Worm (Caenorhabditis elegans) whole organism, midembryonic: Measurements from ENCODE around the gene F38B6.6.

Experiments
- T22C8.4 ChIP-seq: fragments of 200-800 bp; sonication (Bioruptor generic); IDR thresholded peaks from 2 replicates; pipeline ENCODE4 v1.3.6; 2022; ENCODE audit warnings: missing genetic modification characterization, missing compliant biosample characterization
- cog-1 ChIP-seq: sonication (generic microtip); optimal IDR thresholded peaks from 2 replicates; lab custom pipeline; 2016; ENCODE audit warnings: missing genetic modification characterization, missing compliant biosample characterization
- flt-1 ChIP-seq: fragments of 200-800 bp; sonication (Bioruptor generic); IDR thresholded peaks from 2 replicates; pipeline ENCODE4 v1.3.6; 2022; ENCODE audit warnings: missing genetic modification characterization, missing compliant biosample characterization
- klf-2 ChIP-seq: fragments of 200-800 bp; sonication (Bioruptor generic); conservative IDR thresholded peaks from 2 replicates; pipeline ENCODE4 v1.3.6; 2022; ENCODE audit warnings: missing genetic modification reagents, missing genetic modification characterization, missing compliant biosample characterization
- med-1 ChIP-seq: sonication (generic microtip); optimal IDR thresholded peaks from 2 replicates; lab custom pipeline; 2017; ENCODE audit warnings: missing genetic modification characterization, mild to moderate bottlenecking, missing compliant biosample characterization, antibody characterized with exemption, missing genetic modification reagents; ENCODE audit not compliant: insufficient read depth
- ref-1 ChIP-seq: fragments of 200-800 bp; sonication (Bioruptor generic); conservative IDR thresholded peaks from 2 replicates; pipeline ENCODE4 v1.3.6; 2022; ENCODE audit warnings: missing genetic modification reagents, missing genetic modification characterization, missing compliant biosample characterization
- tab-1 ChIP-seq: fragments of 200-800 bp; sonication (Bioruptor generic); IDR thresholded peaks from 2 replicates; pipeline ENCODE4 v1.3.6; 2022; ENCODE audit warnings: missing genetic modification characterization, missing compliant biosample characterization

DNA sequence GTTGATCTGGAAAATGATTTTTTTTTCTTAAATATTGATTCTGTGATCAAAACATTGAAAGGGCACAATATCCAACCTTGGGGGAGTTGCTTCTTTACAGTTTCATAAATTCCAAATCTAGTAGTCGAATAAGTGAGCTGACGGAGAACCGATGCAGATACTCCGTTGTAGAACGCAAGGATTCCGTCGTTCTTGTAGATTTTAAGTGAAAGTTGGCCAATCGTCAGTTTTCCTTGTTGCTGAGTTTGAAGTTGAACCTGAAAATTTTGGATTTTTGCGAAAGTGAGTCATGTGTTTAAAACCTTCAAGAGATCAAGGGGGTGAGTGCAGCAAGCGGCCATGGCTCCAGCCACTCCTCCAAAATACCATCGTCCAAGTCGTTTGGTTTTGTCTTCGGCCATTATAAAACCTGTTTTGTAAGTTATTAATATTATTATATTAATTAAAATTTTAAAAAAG, 35.4 kb upstream of the F38B6.6 start, which contains the start of gene slc-25A10:
- TF ChIP-seq tab-1 (GFP tag; lab: Robert Waterston, UW) (no peak), med-1 (GFP tag; lab: Kevin White, UChicago) (no peak), flt-1 (GFP tag; lab: Robert Waterston, UW) (no peak), ref-1 (no peak), cog-1 (no peak), T22C8.4 (GFP tag; lab: Robert Waterston, UW) (no peak), klf-2 (GFP tag; lab: Robert Waterston, UW) (no peak)
